Worm (Caenorhabditis elegans) whole organism, L4 larva: ENCODE measurements around the gene dsb-3.

Experiments
- D1046.2 ChIP-seq: fragments of 200-800 bp; sonication (Bioruptor generic); IDR thresholded peaks from 2 replicates; pipeline ENCODE4 v1.3.6; 2022; ENCODE audit warnings: missing genetic modification characterization, missing compliant biosample characterization
- F10B5.3 ChIP-seq: sonication (generic microtip); optimal IDR thresholded peaks from 2 replicates; lab custom pipeline; 2016; ENCODE audit warnings: mild to moderate bottlenecking, missing genetic modification characterization, missing compliant biosample characterization
- F49E8.2 ChIP-seq: sonication (generic microtip); optimal IDR thresholded peaks from 2 replicates; lab custom pipeline; 2016; ENCODE audit warnings: missing compliant biosample characterization, mild to moderate bottlenecking, missing genetic modification characterization, borderline replicate concordance
- T26A8.4 ChIP-seq: fragments of 200-800 bp; sonication (Bioruptor generic); IDR thresholded peaks from 2 replicates; pipeline ENCODE4 v1.3.6; 2022; ENCODE audit warnings: missing genetic modification characterization, missing compliant biosample characterization
- Y105C5A.15 ChIP-seq: fragments of 200-800 bp; sonication (Bioruptor generic); IDR thresholded peaks from 2 replicates; pipeline ENCODE4 v1.3.6; 2022; ENCODE audit warnings: missing genetic modification characterization, missing compliant biosample characterization
- ama-1 ChIP-seq: fragments of 150-350 bp; optimal IDR thresholded peaks from 2 replicates; lab custom pipeline; 2014; ENCODE audit warnings: inconsistent platforms, mixed read lengths
- attf-4 ChIP-seq: sonication (generic microtip); optimal IDR thresholded peaks from 3 replicates; lab custom pipeline; 2017; ENCODE audit warnings: missing biosample characterization, missing genetic modification characterization
- ceh-20 ChIP-seq: fragments of 200-800 bp; sonication (Bioruptor generic); IDR thresholded peaks from 2 replicates; pipeline ENCODE4 v1.3.6; 2022; ENCODE audit warnings: missing genetic modification reagents, missing genetic modification characterization, missing compliant biosample characterization
- ceh-28 ChIP-seq: fragments of 150-350 bp; optimal IDR thresholded peaks from 2 replicates; lab custom pipeline; 2014; ENCODE audit warnings: missing biosample characterization, missing genetic modification reagents, missing genetic modification characterization
- daf-16 ChIP-seq, 3 experiments: sonication (generic microtip); optimal IDR thresholded peaks; 2 replicates each; lab custom pipeline; 2016 to 2017; ENCODE audit warnings: missing genetic modification characterization in 3 of 3, missing genetic modification reagents in 3 of 3, mild to moderate bottlenecking in 2 of 3, missing compliant biosample characterization in 2 of 3, missing biosample characterization in 1 of 3, moderate library complexity in 1 of 3
- dmd-6 ChIP-seq: fragments of 200-800 bp; sonication (Bioruptor generic); IDR thresholded peaks from 2 replicates; pipeline ENCODE4 v1.3.6; 2022; ENCODE audit warnings: missing genetic modification reagents, missing genetic modification characterization, missing compliant biosample characterization
- dmd-9 ChIP-seq: fragments of 200-800 bp; sonication (Bioruptor generic); IDR thresholded peaks from 2 replicates; pipeline ENCODE4 v1.3.6; 2022; ENCODE audit warnings: missing genetic modification reagents, missing genetic modification characterization, missing compliant biosample characterization
- dpl-1 ChIP-seq: fragments of 150-350 bp; optimal IDR thresholded peaks from 2 replicates; lab custom pipeline; 2014; ENCODE audit warnings: missing biosample characterization, missing genetic modification reagents, missing genetic modification characterization
- fos-1 ChIP-seq: fragments of 150-350 bp; optimal IDR thresholded peaks from 2 replicates; lab custom pipeline; 2014; ENCODE audit warnings: missing biosample characterization, missing genetic modification characterization
- hlh-11 ChIP-seq: fragments of 200-800 bp; sonication (Bioruptor generic); optimal IDR thresholded peaks from 2 replicates; lab custom pipeline; 2018; ENCODE audit warnings: mild to moderate bottlenecking, missing genetic modification characterization, missing compliant biosample characterization
- jun-1 ChIP-seq: fragments of 150-350 bp; optimal IDR thresholded peaks from 2 replicates; lab custom pipeline; 2014; ENCODE audit warnings: missing biosample characterization, missing genetic modification reagents, missing genetic modification characterization
- lin-29 ChIP-seq: fragments of 200-800 bp; sonication (Bioruptor generic); IDR thresholded peaks from 2 replicates; pipeline ENCODE4 v1.3.6; 2022; ENCODE audit warnings: missing genetic modification reagents, missing genetic modification characterization, missing compliant biosample characterization
- lin-38 ChIP-seq: fragments of 200-800 bp; sonication (Bioruptor generic); IDR thresholded peaks from 2 replicates; pipeline ENCODE4 v1.3.6; 2022; ENCODE audit warnings: missing genetic modification reagents, missing genetic modification characterization, missing compliant biosample characterization
- mdl-1 ChIP-seq, 2 experiments: fragments of 150-350 bp in 1 of 2; sonication (generic microtip) in 1 of 2; optimal IDR thresholded peaks; 2 replicates each; lab custom pipeline; 2014 to 2017; ENCODE audit warnings: missing biosample characterization in 2 of 2, missing genetic modification characterization in 2 of 2
- mdt-29 ChIP-seq: fragments of 200-800 bp; sonication (Bioruptor generic); IDR thresholded peaks from 2 replicates; pipeline ENCODE4 v1.3.6; 2022; ENCODE audit warnings: missing genetic modification reagents, missing genetic modification characterization, missing compliant biosample characterization
- mep-1 ChIP-seq: fragments of 150-350 bp; sonication (generic microtip); optimal IDR thresholded peaks from 3 replicates; lab custom pipeline; 2014; ENCODE audit warnings: missing biosample characterization, missing genetic modification characterization
- mes-2 ChIP-seq: sonication (generic microtip); optimal IDR thresholded peaks from 2 replicates; lab custom pipeline; 2016; ENCODE audit warnings: missing genotype, mild to moderate bottlenecking, missing genetic modification characterization, missing compliant biosample characterization; ENCODE audit not compliant: poor library complexity, severe bottlenecking
- mxl-3 ChIP-seq: fragments of 200-800 bp; sonication (Bioruptor generic); optimal IDR thresholded peaks from 2 replicates; lab custom pipeline; 2018; ENCODE audit warnings: mild to moderate bottlenecking, missing genetic modification characterization, missing compliant biosample characterization
- nhr-11 ChIP-seq: fragments of 150-350 bp; optimal IDR thresholded peaks from 2 replicates; lab custom pipeline; 2014; ENCODE audit warnings: missing biosample characterization, missing genetic modification characterization
- nhr-237 ChIP-seq: sonication (generic microtip); optimal IDR thresholded peaks from 2 replicates; lab custom pipeline; 2017; ENCODE audit warnings: missing biosample characterization, missing genetic modification characterization
- nhr-28 ChIP-seq: fragments of 150-350 bp; optimal IDR thresholded peaks from 2 replicates; lab custom pipeline; 2014; ENCODE audit warnings: missing biosample characterization, missing genetic modification characterization
- nhr-48 ChIP-seq: sonication (generic microtip); optimal IDR thresholded peaks from 2 replicates; lab custom pipeline; 2016; ENCODE audit warnings: mild to moderate bottlenecking, missing genetic modification characterization, missing compliant biosample characterization
- nhr-77 ChIP-seq: fragments of 150-350 bp; optimal IDR thresholded peaks from 2 replicates; lab custom pipeline; 2014; ENCODE audit warnings: missing biosample characterization, missing genetic modification characterization
- pha-4 ChIP-seq, 2 experiments: fragments of 150-350 bp in 1 of 2; fragments of 200-800 bp in 1 of 2; sonication (Bioruptor generic) in 1 of 2; IDR thresholded peaks in 1 of 2; optimal IDR thresholded peaks in 1 of 2; 2 replicates each; pipeline versions ENCODE4 v1.3.6 to Lab custom; 2014 to 2022; ENCODE audit warnings: missing genetic modification characterization in 2 of 2, missing genetic modification reagents in 2 of 2, missing biosample characterization in 1 of 2, missing compliant biosample characterization in 1 of 2
- sdz-12 ChIP-seq: fragments of 200-800 bp; sonication (Bioruptor generic); optimal IDR thresholded peaks from 2 replicates; lab custom pipeline; 2018; ENCODE audit warnings: mild to moderate bottlenecking, missing genetic modification characterization, missing compliant biosample characterization
- set-16 ChIP-seq: fragments of 200-800 bp; sonication (Bioruptor generic); IDR thresholded peaks from 2 replicates; pipeline ENCODE4 v1.3.6; 2022; ENCODE audit warnings: missing genetic modification reagents, missing genetic modification characterization, missing compliant biosample characterization
- snpc-1.2 ChIP-seq: fragments of 200-800 bp; sonication (Bioruptor generic); IDR thresholded peaks from 2 replicates; pipeline ENCODE4 v1.3.6; 2022; ENCODE audit warnings: missing genetic modification reagents, missing genetic modification characterization, missing compliant biosample characterization
- spr-1 ChIP-seq: sonication (generic microtip); optimal IDR thresholded peaks from 2 replicates; lab custom pipeline; 2016; ENCODE audit warnings: mild to moderate bottlenecking, missing genetic modification characterization, missing compliant biosample characterization
- tag-97 ChIP-seq: fragments of 200-800 bp; sonication (Bioruptor generic); IDR thresholded peaks from 2 replicates; pipeline ENCODE4 v1.3.6; 2022; ENCODE audit warnings: missing genetic modification characterization, missing compliant biosample characterization
- unc-130 ChIP-seq: sonication (generic microtip); optimal IDR thresholded peaks from 2 replicates; lab custom pipeline; 2016; ENCODE audit warnings: missing genetic modification reagents, missing genetic modification characterization, missing compliant biosample characterization
- unc-39 ChIP-seq: sonication (generic microtip); optimal IDR thresholded peaks from 2 replicates; lab custom pipeline; 2017; ENCODE audit warnings: missing biosample characterization, missing genetic modification characterization
- zfp-2 ChIP-seq: sonication (generic microtip); optimal IDR thresholded peaks from 2 replicates; lab custom pipeline; 2016; ENCODE audit warnings: mild to moderate bottlenecking, missing genetic modification characterization, missing compliant biosample characterization
- zfp-3 ChIP-seq: fragments of 200-800 bp; sonication (Bioruptor generic); conservative IDR thresholded peaks from 2 replicates; pipeline ENCODE4 v1.3.6; 2022; ENCODE audit warnings: missing genetic modification reagents, missing genetic modification characterization, missing compliant biosample characterization
- zip-11 ChIP-seq: fragments of 200-800 bp; sonication (Bioruptor generic); IDR thresholded peaks from 2 replicates; pipeline ENCODE4 v1.3.6; 2022; ENCODE audit warnings: missing genetic modification characterization, missing compliant biosample characterization
- ztf-11 ChIP-seq: fragments of 150-350 bp; optimal IDR thresholded peaks from 2 replicates; lab custom pipeline; 2014; ENCODE audit warnings: missing biosample characterization, missing genetic modification characterization
- ztf-7 ChIP-seq: fragments of 150-350 bp; optimal IDR thresholded peaks from 2 replicates; lab custom pipeline; 2014; ENCODE audit warnings: missing biosample characterization, missing genetic modification characterization

Gene dsb-3

DNA sequence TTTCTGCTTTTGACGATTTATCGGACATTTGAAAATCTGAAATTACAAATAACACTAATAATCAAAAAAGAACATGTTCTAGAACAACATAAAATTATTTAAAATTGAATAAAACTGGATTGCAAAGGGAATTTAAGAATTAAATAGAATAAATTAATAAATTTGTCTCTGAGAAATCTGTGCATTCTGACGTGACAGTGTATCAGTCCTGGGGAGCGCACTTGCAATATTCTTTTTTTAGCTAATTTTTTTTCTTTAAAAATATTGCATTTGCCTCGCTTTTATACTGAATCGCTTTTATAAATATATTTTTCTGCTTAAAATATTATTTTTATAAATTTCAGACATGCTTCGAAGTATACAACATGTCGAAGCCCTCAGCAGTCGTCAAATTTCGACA lies 49.7 kb downstream of the dsb-3 start, which contains the start of the genes mrpl-1, emc-6 and mrps-24 (continued):
- TF ChIP-seq dmd-6 (GFP tag; lab: Robert Waterston, UW): no peak
- peak; percentile 69 for TF ChIP-seq mep-1 (tag; lab: Kevin White, UChicago)
- TF ChIP-seq nhr-28 (tag; lab: Kevin White, UChicago): peak; percentile 24
- no peak for TF ChIP-seq hlh-11 (tag; lab: Kevin White, UChicago)
- no peak for TF ChIP-seq zip-11 (GFP tag; lab: Robert Waterston, UW)
- TF ChIP-seq Y105C5A.15 (GFP tag; lab: Robert Waterston, UW): no peak
- TF ChIP-seq lin-38 (GFP tag; lab: Robert Waterston, UW): peak; percentile 97
- no peak for TF ChIP-seq ceh-20 (GFP tag; lab: Robert Waterston, UW)
- TF ChIP-seq jun-1 (tag; lab: Kevin White, UChicago): no peak
- TF ChIP-seq tag-97: no peak
- no peak for TF ChIP-seq F10B5.3 (tag; lab: Kevin White, UChicago)
- no peak for TF ChIP-seq ama-1 (lab: Kevin White, UChicago)
- TF ChIP-seq sdz-12 (GFP tag; lab: Kevin White, UChicago): no peak
- TF ChIP-seq set-16 (GFP tag; lab: Robert Waterston, UW): no peak
- TF ChIP-seq dpl-1: peak; percentile 73
- TF ChIP-seq dmd-9 (GFP tag; lab: Robert Waterston, UW): no peak
- no peak for TF ChIP-seq nhr-237 (tag; lab: Kevin White, UChicago)
- TF ChIP-seq lin-29 (GFP tag; lab: Robert Waterston, UW): no peak
- TF ChIP-seq ztf-7: peak; percentile 28
- no peak for TF ChIP-seq ztf-11 (tag; lab: Kevin White, UChicago)
- TF ChIP-seq nhr-48: peak; percentile 23
- TF ChIP-seq attf-4 (tag; lab: Kevin White, UChicago): no peak
- no peak for TF ChIP-seq D1046.2 (GFP tag; lab: Robert Waterston, UW)
- TF ChIP-seq zfp-2 (tag; lab: Kevin White, UChicago): no peak
- TF ChIP-seq ceh-28 (tag; lab: Kevin White, UChicago): no peak
- TF ChIP-seq mxl-3 (GFP tag; lab: Kevin White, UChicago): no peak
- peak; percentile 84 for TF ChIP-seq mes-2
- TF ChIP-seq spr-1 (tag; lab: Kevin White, UChicago): no peak
- no peak for TF ChIP-seq unc-39 (tag; lab: Kevin White, UChicago)
- TF ChIP-seq unc-130 (GFP tag; lab: Kevin White, UChicago): peak; percentile 10
- no peak for TF ChIP-seq daf-16 (GFP tag; optimal IDR thresholded peaks at IDR 0.05; lab: Kevin White, UChicago)
- peak; percentile 34 for TF ChIP-seq daf-16 (tag; optimal IDR thresholded peaks at IDR 0.05; lab: Kevin White, UChicago)
- no peak for TF ChIP-seq mdt-29 (GFP tag; lab: Robert Waterston, UW)
- no peak for TF ChIP-seq mdl-1 (tag; optimal IDR thresholded peaks at IDR 0.05; lab: Kevin White, UChicago)
- 0 out of 2 replicates have a peak, but pooled peaks have one; percentile 25 for TF ChIP-seq snpc-1.2 (GFP tag; lab: Robert Waterston, UW)
- TF ChIP-seq zfp-3: no peak
- TF ChIP-seq F49E8.2 (tag; lab: Kevin White, UChicago): no peak
- no peak for TF ChIP-seq nhr-77
- no peak for TF ChIP-seq pha-4 (GFP tag; IDR thresholded peaks at IDR 0.05; lab: Robert Waterston, UW)
- TF ChIP-seq pha-4 (tag; optimal IDR thresholded peaks at IDR 0.05; lab: Kevin White, UChicago): peak; percentile 53
- TF ChIP-seq nhr-11 (tag; lab: Kevin White, UChicago): no peak
- no peak for TF ChIP-seq fos-1 (tag; lab: Kevin White, UChicago)
- TF ChIP-seq T26A8.4 (GFP tag; lab: Robert Waterston, UW): no peak
